Fruit fly (Drosophila melanogaster) whole organism, embryonic: ENCODE measurements around the gene CG15894.
A peak's percentile ranks its signal among the peaks of the same experiment; 100 is the strongest.

ENCODE experiments used
- Atf-2 ChIP-seq: fragments of 200-800 bp; sonication (Bioruptor generic); optimal IDR thresholded peaks from 2 replicates; lab custom pipeline; 2016; ENCODE audit warnings: missing biosample characterization, missing genetic modification characterization
- B-H1 ChIP-seq: fragments of 200-800 bp; sonication (Bioruptor generic); IDR thresholded peaks from 3 replicates; pipeline ENCODE4 v1.3.6; 2022; ENCODE audit warnings: missing biosample characterization, missing genetic modification characterization
- BtbVII ChIP-seq: fragments of 200-800 bp; sonication (Bioruptor generic); optimal IDR thresholded peaks from 3 replicates; lab custom pipeline; 2017; ENCODE audit warnings: missing biosample characterization, mild to moderate bottlenecking, missing genetic modification characterization
- CG10979 ChIP-seq: fragments of 200-800 bp; sonication (Bioruptor generic); optimal IDR thresholded peaks from 2 replicates; lab custom pipeline; 2018; ENCODE audit warnings: missing biosample characterization, mild to moderate bottlenecking, missing genetic modification characterization, moderate library complexity
- CG14965 ChIP-seq: fragments of 200-800 bp; sonication (Bioruptor generic); optimal IDR thresholded peaks from 2 replicates; lab custom pipeline; 2016; ENCODE audit warnings: missing biosample characterization, missing genetic modification characterization, borderline replicate concordance
- CG1529 ChIP-seq: fragments of 200-800 bp; sonication (Bioruptor generic); optimal IDR thresholded peaks from 3 replicates; lab custom pipeline; 2018; ENCODE audit warnings: missing biosample characterization, missing genetic modification characterization
- CG16779 ChIP-seq: fragments of 200-800 bp; sonication (Bioruptor generic); IDR thresholded peaks from 2 replicates; pipeline ENCODE4 v1.3.6; 2022; ENCODE audit warnings: missing biosample characterization, missing genetic modification characterization
- CG17612 ChIP-seq: fragments of 200-800 bp; sonication (Bioruptor generic); IDR thresholded peaks from 2 replicates; pipeline ENCODE4 v1.3.6; 2022; ENCODE audit warnings: missing biosample characterization, missing genetic modification characterization
- CG2129 ChIP-seq: fragments of 200-800 bp; sonication (Bioruptor generic); IDR thresholded peaks from 2 replicates; pipeline ENCODE4 v1.3.6; 2022; ENCODE audit warnings: missing biosample characterization, missing genetic modification characterization; ENCODE audit not compliant: partially characterized antibody
- CG30403 ChIP-seq: fragments of 200-800 bp; sonication (Bioruptor generic); optimal IDR thresholded peaks from 3 replicates; lab custom pipeline; 2016; ENCODE audit warnings: missing biosample characterization, missing genetic modification characterization
- CG3065 ChIP-seq: fragments of 200-800 bp; sonication (Bioruptor generic); optimal IDR thresholded peaks from 2 replicates; lab custom pipeline; 2016; ENCODE audit warnings: missing biosample characterization, missing genetic modification characterization
- CG31388 ChIP-seq: fragments of 200-800 bp; sonication (Bioruptor generic); optimal IDR thresholded peaks from 2 replicates; lab custom pipeline; 2016; ENCODE audit warnings: missing biosample characterization, missing genetic modification characterization
- CG43689 ChIP-seq: fragments of 200-800 bp; sonication (Bioruptor generic); IDR thresholded peaks from 2 replicates; pipeline ENCODE4 v1.3.6; 2022; ENCODE audit warnings: missing biosample characterization, missing genetic modification characterization
- CG5180 ChIP-seq: fragments of 200-800 bp; sonication (Bioruptor generic); optimal IDR thresholded peaks from 3 replicates; lab custom pipeline; 2017; ENCODE audit warnings: missing biosample characterization, missing genetic modification characterization, mild to moderate bottlenecking, moderate library complexity, missing genetic modification reagents
- CG9215 ChIP-seq: fragments of 200-800 bp; sonication (Bioruptor generic); IDR thresholded peaks from 2 replicates; pipeline ENCODE4 v1.3.6; 2022; ENCODE audit warnings: missing biosample characterization, missing genetic modification characterization
- CG9609 ChIP-seq: fragments of 200-800 bp; sonication (Bioruptor generic); optimal IDR thresholded peaks from 3 replicates; lab custom pipeline; 2016; ENCODE audit warnings: missing biosample characterization, missing genetic modification characterization
- CG9727 ChIP-seq: fragments of 200-800 bp; sonication (Bioruptor generic); optimal IDR thresholded peaks from 3 replicates; lab custom pipeline; 2017; ENCODE audit warnings: missing biosample characterization, mild to moderate bottlenecking, missing genetic modification characterization
- CkIIα-i1 ChIP-seq: fragments of 200-800 bp; sonication (Bioruptor generic); IDR thresholded peaks from 2 replicates; pipeline ENCODE4 v1.3.6; 2022; ENCODE audit warnings: missing biosample characterization, missing genetic modification characterization
- CoRest ChIP-seq: fragments of 200-800 bp; sonication (Bioruptor generic); optimal IDR thresholded peaks from 3 replicates; lab custom pipeline; 2018; ENCODE audit warnings: missing biosample characterization, mild to moderate bottlenecking, missing genetic modification characterization, moderate library complexity
- ERR ChIP-seq: fragments of 200-800 bp; sonication (Bioruptor generic); optimal IDR thresholded peaks from 2 replicates; lab custom pipeline; 2016; ENCODE audit warnings: missing biosample characterization, missing genetic modification characterization
- Fer2 ChIP-seq: fragments of 200-800 bp; sonication (Bioruptor generic); optimal IDR thresholded peaks from 2 replicates; lab custom pipeline; 2018; ENCODE audit warnings: missing biosample characterization, mild to moderate bottlenecking, missing genetic modification characterization, moderate library complexity
- H15 ChIP-seq: fragments of 200-800 bp; sonication (Bioruptor generic); IDR thresholded peaks from 3 replicates; pipeline ENCODE4 v1.3.6; 2022; ENCODE audit warnings: missing biosample characterization, missing genetic modification characterization
- H2.0 ChIP-seq: fragments of 200-800 bp; sonication (Bioruptor generic); IDR thresholded peaks from 2 replicates; pipeline ENCODE4 v1.3.6; 2022; ENCODE audit warnings: missing biosample characterization, missing genetic modification characterization
- HLH4C ChIP-seq: fragments of 200-800 bp; sonication (Bioruptor generic); IDR thresholded peaks from 3 replicates; pipeline ENCODE4 v1.3.6; 2022; ENCODE audit warnings: missing biosample characterization, missing genetic modification characterization; ENCODE audit not compliant: partially characterized antibody
- Hand ChIP-seq: fragments of 200-800 bp; sonication (Bioruptor generic); optimal IDR thresholded peaks from 2 replicates; lab custom pipeline; 2017; ENCODE audit warnings: mild to moderate bottlenecking, missing biosample characterization, missing genetic modification reagents, missing genetic modification characterization
- HmgD ChIP-seq: fragments of 200-800 bp; sonication (Bioruptor generic); optimal IDR thresholded peaks from 3 replicates; lab custom pipeline; 2016; ENCODE audit warnings: missing biosample characterization, missing genetic modification characterization
- Jarid2 ChIP-seq: fragments of 200-800 bp; sonication (Bioruptor generic); optimal IDR thresholded peaks from 3 replicates; lab custom pipeline; 2017; ENCODE audit warnings: mild to moderate bottlenecking, missing biosample characterization, missing genetic modification reagents, missing genetic modification characterization
- Nf-YA ChIP-seq: fragments of 200-800 bp; sonication (Bioruptor generic); IDR thresholded peaks from 2 replicates; pipeline ENCODE4 v1.3.6; 2022; ENCODE audit warnings: missing biosample characterization, missing genetic modification characterization
- Oaz ChIP-seq: fragments of 200-800 bp; sonication (Bioruptor generic); IDR thresholded peaks from 2 replicates; pipeline ENCODE4 v1.3.6; 2022; ENCODE audit warnings: missing biosample characterization, missing genetic modification characterization
- Opbp ChIP-seq: fragments of 200-800 bp; sonication (Bioruptor generic); IDR thresholded peaks from 3 replicates; pipeline ENCODE4 v1.3.6; 2022; ENCODE audit warnings: missing biosample characterization, missing genetic modification characterization; ENCODE audit not compliant: partially characterized antibody
- Optix ChIP-seq: fragments of 200-800 bp; sonication (Bioruptor generic); IDR thresholded peaks from 3 replicates; pipeline ENCODE4 v1.3.6; 2022; ENCODE audit warnings: missing biosample characterization, missing genetic modification characterization
- abd-A ChIP-seq: fragments of 200-800 bp; sonication (Bioruptor generic); optimal IDR thresholded peaks from 3 replicates; lab custom pipeline; 2019; ENCODE audit warnings: missing biosample characterization, mild to moderate bottlenecking, missing genetic modification characterization, moderate library complexity
- bigmax ChIP-seq: fragments of 200-800 bp; sonication (Bioruptor generic); optimal IDR thresholded peaks from 2 replicates; lab custom pipeline; 2018; ENCODE audit warnings: missing biosample characterization, mild to moderate bottlenecking, missing genetic modification characterization
- cg ChIP-seq: fragments of 200-800 bp; sonication (Bioruptor generic); optimal IDR thresholded peaks from 3 replicates; lab custom pipeline; 2019; ENCODE audit warnings: missing biosample characterization, mild to moderate bottlenecking, missing genetic modification characterization, moderate library complexity
- chif ChIP-seq, 2 experiments: fragments of 200-800 bp; sonication (Bioruptor generic); optimal IDR thresholded peaks; 3 replicates each; lab custom pipeline; 2016; ENCODE audit warnings: missing biosample characterization in 2 of 2, missing genetic modification characterization in 2 of 2
- chn ChIP-seq: fragments of 200-800 bp; sonication (Bioruptor generic); optimal IDR thresholded peaks from 2 replicates; lab custom pipeline; 2016; ENCODE audit warnings: missing biosample characterization, missing genetic modification characterization
- dati ChIP-seq: fragments of 200-800 bp; sonication (Bioruptor generic); IDR thresholded peaks from 2 replicates; pipeline ENCODE4 v1.3.6; 2022; ENCODE audit warnings: missing biosample characterization, missing genetic modification characterization
- dmrt11E ChIP-seq: fragments of 200-800 bp; sonication (Bioruptor generic); optimal IDR thresholded peaks from 3 replicates; lab custom pipeline; 2018; ENCODE audit warnings: missing biosample characterization, mild to moderate bottlenecking, missing genetic modification characterization, moderate library complexity
- gem ChIP-seq: fragments of 200-800 bp; sonication (Bioruptor generic); optimal IDR thresholded peaks from 2 replicates; lab custom pipeline; 2019; ENCODE audit warnings: missing biosample characterization, mild to moderate bottlenecking, missing genetic modification characterization, moderate library complexity
- grau ChIP-seq: fragments of 200-800 bp; optimal IDR thresholded peaks from 3 replicates; lab custom pipeline; 2019; ENCODE audit warnings: missing biosample characterization, mild to moderate bottlenecking, missing genetic modification characterization, moderate library complexity
- gsb-n ChIP-seq: fragments of 200-800 bp; sonication (Bioruptor generic); optimal IDR thresholded peaks from 3 replicates; lab custom pipeline; 2018; ENCODE audit warnings: missing biosample characterization, mild to moderate bottlenecking, missing genetic modification characterization
- inv ChIP-seq: fragments of 200-800 bp; sonication (Bioruptor generic); IDR thresholded peaks from 2 replicates; pipeline ENCODE4 v1.3.6; 2022; ENCODE audit warnings: missing biosample characterization, missing genetic modification characterization; ENCODE audit not compliant: partially characterized antibody
- nerfin-2 ChIP-seq: fragments of 200-800 bp; sonication (Bioruptor generic); IDR thresholded peaks from 2 replicates; pipeline ENCODE4 v1.3.6; 2022; ENCODE audit warnings: missing biosample characterization, missing genetic modification characterization; ENCODE audit not compliant: partially characterized antibody
- org-1 ChIP-seq: fragments of 200-800 bp; sonication (Bioruptor generic); optimal IDR thresholded peaks from 2 replicates; lab custom pipeline; 2017; ENCODE audit warnings: missing biosample characterization, missing genetic modification characterization
- peb ChIP-seq: fragments of 200-800 bp; sonication (Bioruptor generic); IDR thresholded peaks from 2 replicates; pipeline ENCODE4 v1.3.6; 2022; ENCODE audit warnings: missing biosample characterization, missing genetic modification characterization
- pho ChIP-seq: fragments of 200-800 bp; sonication (Bioruptor generic); optimal IDR thresholded peaks from 2 replicates; lab custom pipeline; 2016; ENCODE audit warnings: missing biosample characterization, missing genetic modification characterization
- pnt ChIP-seq: fragments of 200-800 bp; sonication (Bioruptor generic); optimal IDR thresholded peaks from 3 replicates; lab custom pipeline; 2016; ENCODE audit warnings: missing biosample characterization, missing genetic modification characterization
- pros ChIP-seq: fragments of 200-800 bp; sonication (Bioruptor generic); optimal IDR thresholded peaks from 3 replicates; lab custom pipeline; 2019; ENCODE audit warnings: missing biosample characterization, mild to moderate bottlenecking, missing genetic modification characterization, moderate library complexity
- pum ChIP-seq: fragments of 200-800 bp; sonication (Bioruptor generic); optimal IDR thresholded peaks from 2 replicates; lab custom pipeline; 2016; ENCODE audit warnings: missing biosample characterization, missing genetic modification characterization
- vfl ChIP-seq: fragments of 200-800 bp; sonication (Bioruptor generic); optimal IDR thresholded peaks from 2 replicates; lab custom pipeline; 2016; ENCODE audit warnings: missing biosample characterization, missing genetic modification characterization

Gene CG15894

DNA sequence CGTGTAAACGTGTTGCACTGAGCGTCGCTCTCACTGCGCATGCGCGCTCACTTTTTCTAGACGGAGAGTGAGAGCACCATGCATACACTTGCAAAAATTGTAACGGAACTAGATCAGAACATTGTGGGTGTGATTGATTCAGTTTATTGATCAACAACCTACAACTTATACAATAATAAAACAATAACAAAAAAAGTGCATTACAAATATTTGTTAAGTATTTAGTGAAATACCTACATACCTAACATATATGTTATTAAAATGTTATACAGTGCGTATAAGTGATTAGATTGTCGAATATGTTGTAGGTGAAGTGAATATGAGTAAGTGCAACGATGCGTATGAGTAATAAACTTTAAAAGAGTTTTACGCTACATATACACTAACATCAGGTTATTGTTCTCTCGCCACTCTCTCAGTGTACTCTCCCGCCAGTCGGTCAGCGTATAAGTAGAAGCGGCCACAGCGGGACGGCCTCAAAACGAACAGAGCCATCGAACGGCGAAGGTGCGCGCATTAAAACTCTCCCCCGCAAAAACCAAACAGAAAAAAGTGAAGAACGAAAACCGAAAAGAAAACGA lies 21.4 kb downstream of the CG15894 start, which contains the start of gene CG42240 (continued):
- TF ChIP-seq gsb-n (tag; lab: Kevin White, UChicago) (peak; percentile 85), org-1 (GFP tag; lab: Kevin White, UChicago) (peak; percentile 92), HLH4C (no peak), CG9215 (peak; percentile 78), abd-A (tag; lab: Kevin White, UChicago) (peak; percentile 57), vfl (GFP tag; lab: Kevin White, UChicago) (no peak), Fer2 (tag; lab: Kevin White, UChicago) (peak; percentile 77), CG14965 (GFP tag; lab: Kevin White, UChicago) (no peak), CG9609 (peak; percentile 57), H2.0 (GFP tag; lab: Robert Waterston, UW) (peak; percentile 60), CkIIα-i1 (GFP tag; lab: Robert Waterston, UW) (no peak), chn (GFP tag; lab: Kevin White, UChicago) (peak; percentile 88), pnt (GFP tag; lab: Kevin White, UChicago) (peak; percentile 67), Optix (GFP tag; lab: Robert Waterston, UW) (no peak), CG1529 (GFP tag; lab: Kevin White, UChicago) (peak; percentile 93), dmrt11E (tag; lab: Kevin White, UChicago) (peak; percentile 72), CG31388 (GFP tag; lab: Kevin White, UChicago) (peak; percentile 81), CG30403 (GFP tag; lab: Kevin White, UChicago) (peak; percentile 96), Atf-2 (GFP tag; lab: Kevin White, UChicago) (peak; percentile 80), CG17612 (GFP tag; lab: Robert Waterston, UW) (no peak), pum (GFP tag; lab: Kevin White, UChicago) (peak; percentile 86), cg (GFP tag; lab: Kevin White, UChicago) (peak; percentile 22), bigmax (GFP tag; lab: Kevin White, UChicago) (no peak), Jarid2 (GFP tag; lab: Kevin White, UChicago) (peak; percentile 76), CoRest (peak; percentile 95), CG9727 (GFP tag; lab: Kevin White, UChicago) (peak; percentile 91), Opbp (GFP tag; lab: Robert Waterston, UW) (no peak), Hand (GFP tag; lab: Kevin White, UChicago) (peak; percentile 88), CG5180 (GFP tag; lab: Kevin White, UChicago) (peak; percentile 82), CG16779 (GFP tag; lab: Robert Waterston, UW) (no peak), CG2129 (GFP tag; lab: Robert Waterston, UW) (no peak), chif (GFP tag; optimal IDR thresholded peaks at IDR 0.05; lab: Kevin White, UChicago) (peak; percentile 80 to 87), pho (GFP tag; lab: Kevin White, UChicago) (peak; percentile 81), H15 (peak; percentile 71; the same call in 2 of the 3 replicates), CG3065 (GFP tag; lab: Kevin White, UChicago) (peak; percentile 73), HmgD (GFP tag; lab: Kevin White, UChicago) (no peak), dati (GFP tag; lab: Robert Waterston, UW) (no peak; the same call in 1 of the 2 replicates), B-H1 (GFP tag; lab: Robert Waterston, UW) (peak; percentile 62), nerfin-2 (GFP tag; lab: Robert Waterston, UW) (no peak), CG10979 (tag; lab: Kevin White, UChicago) (peak; percentile 94), peb (GFP tag; lab: Robert Waterston, UW) (peak; percentile 65), gem (tag; lab: Kevin White, UChicago) (peak; percentile 95), grau (tag; lab: Kevin White, UChicago) (peak; percentile 92), inv (GFP tag; lab: Robert Waterston, UW) (no peak), CG43689 (GFP tag; lab: Robert Waterston, UW) (peak; percentile 31; the same call in 1 of the 2 replicates), Nf-YA (GFP tag; lab: Robert Waterston, UW) (peak; percentile 56; the same call in 1 of the 2 replicates), pros (GFP tag; lab: Kevin White, UChicago) (no peak), Oaz (GFP tag; lab: Robert Waterston, UW) (peak; percentile 71), BtbVII (GFP tag; lab: Kevin White, UChicago) (peak; percentile 91), ERR (GFP tag; lab: Kevin White, UChicago) (peak; percentile 48)
